Worm (Caenorhabditis elegans) whole organism, L4 larva: ENCODE measurements around the gene T28H10.1.

Source experiments
- F26F4.8 ChIP-seq: fragments of 200-800 bp; sonication (Bioruptor generic); conservative IDR thresholded peaks from 2 replicates; pipeline ENCODE4 v1.3.6; 2022; ENCODE audit warnings: missing genetic modification characterization, missing compliant biosample characterization
- Y105C5A.15 ChIP-seq: fragments of 200-800 bp; sonication (Bioruptor generic); IDR thresholded peaks from 2 replicates; pipeline ENCODE4 v1.3.6; 2022; ENCODE audit warnings: missing genetic modification characterization, missing compliant biosample characterization
- Y75B8A.6 ChIP-seq: fragments of 200-800 bp; sonication (Bioruptor generic); IDR thresholded peaks from 2 replicates; pipeline ENCODE4 v1.3.6; 2022; ENCODE audit warnings: missing genetic modification reagents, missing genetic modification characterization, missing compliant biosample characterization
- ZK337.2 ChIP-seq: fragments of 200-800 bp; sonication (Bioruptor generic); IDR thresholded peaks from 2 replicates; pipeline ENCODE4 v1.3.6; 2022; ENCODE audit warnings: missing genetic modification reagents, missing genetic modification characterization, missing compliant biosample characterization
- aha-1 ChIP-seq: fragments of 150-350 bp; peaks from one replicate; lab custom pipeline; 2014; ENCODE audit warnings: missing biosample characterization, missing genetic modification characterization
- aly-2 ChIP-seq: sonication (generic microtip); optimal IDR thresholded peaks from 2 replicates; lab custom pipeline; 2018; ENCODE audit warnings: missing biosample characterization, missing genetic modification characterization
- ama-1 ChIP-seq: fragments of 150-350 bp; optimal IDR thresholded peaks from 2 replicates; lab custom pipeline; 2014; ENCODE audit warnings: inconsistent platforms, mixed read lengths
- ceh-20 ChIP-seq: fragments of 200-800 bp; sonication (Bioruptor generic); IDR thresholded peaks from 2 replicates; pipeline ENCODE4 v1.3.6; 2022; ENCODE audit warnings: missing genetic modification reagents, missing genetic modification characterization, missing compliant biosample characterization
- ces-1 ChIP-seq: fragments of 150-350 bp; sonication (generic microtip); optimal IDR thresholded peaks from 4 replicates; lab custom pipeline; 2014; ENCODE audit warnings: missing biosample characterization, missing genetic modification reagents, missing genetic modification characterization
- daf-16 ChIP-seq, 3 experiments: sonication (generic microtip); optimal IDR thresholded peaks; 2 replicates each; lab custom pipeline; 2016 to 2017; ENCODE audit warnings: missing genetic modification characterization in 3 of 3, missing genetic modification reagents in 3 of 3, mild to moderate bottlenecking in 2 of 3, missing compliant biosample characterization in 2 of 3, missing biosample characterization in 1 of 3, moderate library complexity in 1 of 3
- daf-19 ChIP-seq: fragments of 200-800 bp; sonication (Bioruptor generic); conservative IDR thresholded peaks from 2 replicates; pipeline ENCODE4 v1.3.6; 2022; ENCODE audit warnings: missing genetic modification characterization, missing compliant biosample characterization
- dmd-6 ChIP-seq: fragments of 200-800 bp; sonication (Bioruptor generic); IDR thresholded peaks from 2 replicates; pipeline ENCODE4 v1.3.6; 2022; ENCODE audit warnings: missing genetic modification reagents, missing genetic modification characterization, missing compliant biosample characterization
- dmd-8 ChIP-seq: fragments of 200-800 bp; sonication (Bioruptor generic); IDR thresholded peaks from 2 replicates; pipeline ENCODE4 v1.3.6; 2022; ENCODE audit warnings: missing genetic modification characterization, missing compliant biosample characterization
- dve-1 ChIP-seq: sonication (generic microtip); optimal IDR thresholded peaks from 2 replicates; lab custom pipeline; 2017; ENCODE audit warnings: antibody characterized with exemption, mild to moderate bottlenecking, missing genetic modification characterization, missing compliant biosample characterization; ENCODE audit not compliant: insufficient read depth
- egl-43 ChIP-seq: fragments of 200-800 bp; sonication (Bioruptor generic); IDR thresholded peaks from 2 replicates; pipeline ENCODE4 v1.3.6; 2022; ENCODE audit warnings: missing genetic modification reagents, missing genetic modification characterization, missing compliant biosample characterization
- hlh-11 ChIP-seq: fragments of 200-800 bp; sonication (Bioruptor generic); optimal IDR thresholded peaks from 2 replicates; lab custom pipeline; 2018; ENCODE audit warnings: mild to moderate bottlenecking, missing genetic modification characterization, missing compliant biosample characterization
- hlh-30 ChIP-seq: sonication (generic microtip); optimal IDR thresholded peaks from 2 replicates; lab custom pipeline; 2017; ENCODE audit warnings: antibody characterized with exemption, mild to moderate bottlenecking, missing genetic modification characterization, missing compliant biosample characterization; ENCODE audit not compliant: insufficient read depth
- jun-1 ChIP-seq: fragments of 150-350 bp; optimal IDR thresholded peaks from 2 replicates; lab custom pipeline; 2014; ENCODE audit warnings: missing biosample characterization, missing genetic modification reagents, missing genetic modification characterization
- lin-13 ChIP-seq: fragments of 150-350 bp; optimal IDR thresholded peaks from 2 replicates; lab custom pipeline; 2014; ENCODE audit warnings: missing biosample characterization, missing genetic modification reagents, missing genetic modification characterization
- lin-38 ChIP-seq: fragments of 200-800 bp; sonication (Bioruptor generic); IDR thresholded peaks from 2 replicates; pipeline ENCODE4 v1.3.6; 2022; ENCODE audit warnings: missing genetic modification reagents, missing genetic modification characterization, missing compliant biosample characterization
- lsy-2 ChIP-seq, 2 experiments: fragments of 150-350 bp in 1 of 2; sonication (generic microtip) in 1 of 2; optimal IDR thresholded peaks; 2 replicates each; lab custom pipeline; 2014 to 2017; ENCODE audit warnings: missing biosample characterization in 2 of 2, missing genetic modification characterization in 2 of 2
- madf-5 ChIP-seq, 2 experiments: fragments of 200-800 bp; sonication (Bioruptor generic); IDR thresholded peaks; 2 replicates each; pipeline ENCODE4 v1.3.6; 2022; ENCODE audit warnings: missing compliant biosample characterization in 2 of 2, missing genetic modification characterization in 2 of 2
- mep-1 ChIP-seq: fragments of 150-350 bp; sonication (generic microtip); optimal IDR thresholded peaks from 3 replicates; lab custom pipeline; 2014; ENCODE audit warnings: missing biosample characterization, missing genetic modification characterization
- mes-2 ChIP-seq: sonication (generic microtip); optimal IDR thresholded peaks from 2 replicates; lab custom pipeline; 2016; ENCODE audit warnings: missing genotype, mild to moderate bottlenecking, missing genetic modification characterization, missing compliant biosample characterization; ENCODE audit not compliant: poor library complexity, severe bottlenecking
- mxl-3 ChIP-seq: fragments of 200-800 bp; sonication (Bioruptor generic); optimal IDR thresholded peaks from 2 replicates; lab custom pipeline; 2018; ENCODE audit warnings: mild to moderate bottlenecking, missing genetic modification characterization, missing compliant biosample characterization
- nhr-10 ChIP-seq: fragments of 150-350 bp; optimal IDR thresholded peaks from 2 replicates; lab custom pipeline; 2014; ENCODE audit warnings: missing biosample characterization, missing genetic modification characterization
- nhr-102 ChIP-seq: sonication (generic microtip); optimal IDR thresholded peaks from 2 replicates; lab custom pipeline; 2016; ENCODE audit warnings: mild to moderate bottlenecking, missing genetic modification characterization, moderate library complexity, missing compliant biosample characterization
- nhr-25 ChIP-seq: sonication (generic microtip); optimal IDR thresholded peaks from 2 replicates; lab custom pipeline; 2017; ENCODE audit warnings: missing genetic modification characterization, mild to moderate bottlenecking, missing compliant biosample characterization, antibody characterized with exemption, moderate library complexity, borderline replicate concordance; ENCODE audit not compliant: insufficient read depth
- nhr-28 ChIP-seq: fragments of 150-350 bp; optimal IDR thresholded peaks from 2 replicates; lab custom pipeline; 2014; ENCODE audit warnings: missing biosample characterization, missing genetic modification characterization
- nhr-41 ChIP-seq: fragments of 200-800 bp; sonication (Bioruptor generic); IDR thresholded peaks from 2 replicates; pipeline ENCODE4 v1.3.6; 2022; ENCODE audit warnings: missing genetic modification reagents, missing genetic modification characterization, missing compliant biosample characterization
- nhr-48 ChIP-seq: sonication (generic microtip); optimal IDR thresholded peaks from 2 replicates; lab custom pipeline; 2016; ENCODE audit warnings: mild to moderate bottlenecking, missing genetic modification characterization, missing compliant biosample characterization
- pqm-1 ChIP-seq: sonication (generic microtip); optimal IDR thresholded peaks from 2 replicates; lab custom pipeline; 2017; ENCODE audit warnings: missing biosample characterization, missing genetic modification characterization
- rbr-2 ChIP-seq: sonication (generic microtip); optimal IDR thresholded peaks from 2 replicates; lab custom pipeline; 2016; ENCODE audit warnings: missing genotype, missing genetic modification characterization, missing compliant biosample characterization
- set-16 ChIP-seq: fragments of 200-800 bp; sonication (Bioruptor generic); IDR thresholded peaks from 2 replicates; pipeline ENCODE4 v1.3.6; 2022; ENCODE audit warnings: missing genetic modification reagents, missing genetic modification characterization, missing compliant biosample characterization
- skn-1 ChIP-seq: fragments of 150-350 bp; optimal IDR thresholded peaks from 2 replicates; lab custom pipeline; 2014; ENCODE audit warnings: missing biosample characterization, missing genetic modification characterization
- snpc-1.2 ChIP-seq: fragments of 200-800 bp; sonication (Bioruptor generic); IDR thresholded peaks from 2 replicates; pipeline ENCODE4 v1.3.6; 2022; ENCODE audit warnings: missing genetic modification reagents, missing genetic modification characterization, missing compliant biosample characterization
- snpc-4 ChIP-seq: fragments of 150-350 bp; optimal IDR thresholded peaks from 2 replicates; lab custom pipeline; 2014; ENCODE audit warnings: missing biosample characterization, missing genetic modification characterization
- unc-39 ChIP-seq: sonication (generic microtip); optimal IDR thresholded peaks from 2 replicates; lab custom pipeline; 2017; ENCODE audit warnings: missing biosample characterization, missing genetic modification characterization
- unc-62 ChIP-seq, 3 experiments: fragments of 150-350 bp in 1 of 3; sonication (generic microtip); optimal IDR thresholded peaks in 2 of 3; peaks in 1 of 3; 1 replicate in 1 of 3; 2 replicates in 2 of 3; lab custom pipeline; 2014 to 2017; ENCODE audit warnings: missing biosample characterization in 3 of 3, missing genetic modification characterization in 3 of 3, missing genetic modification reagents in 3 of 3, missing genotype in 1 of 3
- zfp-3 ChIP-seq: fragments of 200-800 bp; sonication (Bioruptor generic); conservative IDR thresholded peaks from 2 replicates; pipeline ENCODE4 v1.3.6; 2022; ENCODE audit warnings: missing genetic modification reagents, missing genetic modification characterization, missing compliant biosample characterization
- zip-11 ChIP-seq: fragments of 200-800 bp; sonication (Bioruptor generic); IDR thresholded peaks from 2 replicates; pipeline ENCODE4 v1.3.6; 2022; ENCODE audit warnings: missing genetic modification characterization, missing compliant biosample characterization
- ztf-11 ChIP-seq: fragments of 150-350 bp; optimal IDR thresholded peaks from 2 replicates; lab custom pipeline; 2014; ENCODE audit warnings: missing biosample characterization, missing genetic modification characterization

The T28H10.1 gene

ce11 chrV:12540018-12540417 is 36.4 kb downstream of the T28H10.1 start:
- TF ChIP-seq skn-1 (tag; lab: Kevin White, UChicago) (no peak), set-16 (no peak), hlh-11 (tag; lab: Kevin White, UChicago) (peak; percentile 33), nhr-48 (tag; lab: Kevin White, UChicago) (no peak), unc-62 (GFP tag; optimal IDR thresholded peaks at IDR 0.05 in 1 of 2; lab: Kevin White, UChicago) (peak in 1 of 2 experiments; percentile 84), unc-62 (tag; optimal IDR thresholded peaks at IDR 0.05; lab: Kevin White, UChicago) (no peak), mes-2 (tag; lab: Kevin White, UChicago) (peak; percentile 34), hlh-30 (tag; lab: Kevin White, UChicago) (peak; percentile 3), dve-1 (tag; lab: Kevin White, UChicago) (peak; percentile 27), daf-19 (GFP tag; lab: Robert Waterston, UW) (no peak), snpc-1.2 (GFP tag; lab: Robert Waterston, UW) (no peak), unc-39 (no peak), jun-1 (tag; lab: Kevin White, UChicago) (no peak), madf-5 (GFP tag; IDR thresholded peaks at IDR 0.05; lab: Robert Waterston, UW) (no peak), Y75B8A.6 (GFP tag; lab: Robert Waterston, UW) (no peak), dmd-8 (no peak), mep-1 (tag; lab: Kevin White, UChicago) (peak; percentile 31), mxl-3 (GFP tag; lab: Kevin White, UChicago) (peak; percentile 13), pqm-1 (peak; percentile 20), ama-1 (peak; percentile 63), nhr-28 (tag; lab: Kevin White, UChicago) (no peak), ceh-20 (GFP tag; lab: Robert Waterston, UW) (peak; percentile 59; the same call in 1 of the 2 replicates), dmd-6 (GFP tag; lab: Robert Waterston, UW) (peak; percentile 43; the same call in 1 of the 2 replicates), aha-1 (peak; percentile 34), rbr-2 (tag; lab: Kevin White, UChicago) (peak; percentile 18), ZK337.2 (GFP tag; lab: Robert Waterston, UW) (no peak), egl-43 (GFP tag; lab: Robert Waterston, UW) (no peak)

- TF ChIP-seq aha-1: peak; percentile 29
- no peak for TF ChIP-seq F26F4.8 (GFP tag; lab: Robert Waterston, UW)
- TF ChIP-seq, all 104 proteins: peak for 1
These were observed 37.1 kb downstream of the T28H10.1 start, which contains the start of gene F45D3.2 for ce11 chrV:12540739-12541138. F45D3.2 (plus strand) TSS chrV:12541039.

- TF ChIP-seq aly-2 (no peak), unc-62 (GFP tag; optimal IDR thresholded peaks at IDR 0.05 in 1 of 2; lab: Kevin White, UChicago) (peak in 1 of 2 experiments; percentile 98), unc-62 (tag; optimal IDR thresholded peaks at IDR 0.05; lab: Kevin White, UChicago) (no peak)
These were observed 37.6 kb downstream of the T28H10.1 start for ce11 chrV:12541207-12541606.

ce11 chrV:12542683-12543319 is 39.2 kb downstream of the T28H10.1 start:
- TF ChIP-seq lin-13 (no peak), ces-1 (GFP tag; lab: Kevin White, UChicago) (no peak), unc-62 (GFP tag; optimal IDR thresholded peaks at IDR 0.05 in 1 of 2; lab: Kevin White, UChicago) (peak in 1 of 2 experiments; percentile 99), unc-62 (tag; optimal IDR thresholded peaks at IDR 0.05; lab: Kevin White, UChicago) (no peak), lin-38 (GFP tag; lab: Robert Waterston, UW) (no peak), ama-1 (peak; percentile 53), hlh-11 (tag; lab: Kevin White, UChicago) (peak; percentile 46), nhr-102 (tag; lab: Kevin White, UChicago) (peak; percentile 4), nhr-25 (tag; lab: Kevin White, UChicago) (peak; percentile 8), daf-16 (GFP tag; optimal IDR thresholded peaks at IDR 0.05; lab: Kevin White, UChicago) (no peak), daf-16 (tag; optimal IDR thresholded peaks at IDR 0.05; lab: Kevin White, UChicago) (no peak), hlh-30 (tag; lab: Kevin White, UChicago) (peak; percentile 32), nhr-10 (peak; percentile 71), nhr-41 (GFP tag; lab: Robert Waterston, UW) (no peak), mes-2 (tag; lab: Kevin White, UChicago) (peak; percentile 47), snpc-4 (tag; lab: Kevin White, UChicago) (no peak), zfp-3 (GFP tag; lab: Robert Waterston, UW) (no peak), nhr-28 (tag; lab: Kevin White, UChicago) (peak; percentile 17), lsy-2 (tag; optimal IDR thresholded peaks at IDR 0.05; lab: Kevin White, UChicago) (peak in 1 of 2 experiments; percentile 50), dmd-8 (no peak), rbr-2 (tag; lab: Kevin White, UChicago) (peak; percentile 22), ztf-11 (tag; lab: Kevin White, UChicago) (no peak), zip-11 (no peak), Y105C5A.15 (no peak), aha-1 (peak; percentile 65)
